Worm (Caenorhabditis elegans): ENCODE results near the gene cyl-1.

- TF ChIP-seq fkh-10 (GFP tag; optimal IDR thresholded peaks at IDR 0.05) (no peak), nhr-77 (tag; optimal IDR thresholded peaks at IDR 0.05) (no peak), ceh-9 (tag; optimal IDR thresholded peaks at IDR 0.05) (no peak), nhr-28 (tag; optimal IDR thresholded peaks at IDR 0.05) (no peak), aly-2 (tag; optimal IDR thresholded peaks at IDR 0.05) (no peak), tbx-2 (tag; optimal IDR thresholded peaks at IDR 0.05) (no peak), pha-4 (tag; optimal IDR thresholded peaks at IDR 0.05) (peak; percentile 67), unc-62 (GFP tag; optimal IDR thresholded peaks at IDR 0.05) (no peak), R02D3.7 (tag; optimal IDR thresholded peaks at IDR 0.05) (no peak), elt-3 (tag; optimal IDR thresholded peaks at IDR 0.05) (no peak), ztf-4 (tag; optimal IDR thresholded peaks at IDR 0.05) (no peak), egl-27 (tag; optimal IDR thresholded peaks at IDR 0.05) (no peak)
These were observed 42.3 kb downstream of the cyl-1 start for ce11 chrV:11951227-11951626.

All from whole organism, L3 larva.